Fruit fly (Drosophila melanogaster) whole organism, embryonic: ENCODE data around the gene CG5381.
A peak's percentile ranks its signal among the peaks of the same experiment; 100 is the strongest.

Source experiments
- ATbp ChIP-seq: fragments of 200-800 bp; sonication (Bioruptor generic); optimal IDR thresholded peaks from 2 replicates; lab custom pipeline; 2017; ENCODE audit warnings: missing biosample characterization, mild to moderate bottlenecking, missing genetic modification characterization, missing genetic modification reagents
- B-H2 ChIP-seq: fragments of 200-800 bp; sonication (Bioruptor generic); optimal IDR thresholded peaks from 2 replicates; lab custom pipeline; 2018; ENCODE audit warnings: missing biosample characterization, mild to moderate bottlenecking, missing genetic modification characterization
- BEAF-32 ChIP-seq: fragments of 200-800 bp; sonication (Bioruptor generic); optimal IDR thresholded peaks from 3 replicates; lab custom pipeline; 2017; ENCODE audit warnings: missing biosample characterization, missing genetic modification characterization, mild to moderate bottlenecking, moderate library complexity, missing genetic modification reagents
- CG13287 ChIP-seq: fragments of 200-800 bp; sonication (Bioruptor generic); IDR thresholded peaks from 2 replicates; pipeline ENCODE4 v1.3.6; 2022; ENCODE audit warnings: missing biosample characterization, missing genetic modification characterization; ENCODE audit not compliant: partially characterized antibody
- CG16813 ChIP-seq: fragments of 200-800 bp; sonication (Bioruptor generic); IDR thresholded peaks from 3 replicates; pipeline ENCODE4 v1.3.6; 2022; ENCODE audit warnings: missing biosample characterization, missing genetic modification characterization; ENCODE audit not compliant: partially characterized antibody
- CG17186 ChIP-seq: fragments of 200-800 bp; sonication (Bioruptor generic); optimal IDR thresholded peaks from 3 replicates; lab custom pipeline; 2017; ENCODE audit warnings: missing biosample characterization, missing genetic modification reagents, missing genetic modification characterization
- CG2712 ChIP-seq: fragments of 200-800 bp; optimal IDR thresholded peaks from 3 replicates; lab custom pipeline; 2019; ENCODE audit warnings: missing biosample characterization, mild to moderate bottlenecking, missing genetic modification characterization, moderate library complexity
- CG34224 ChIP-seq: fragments of 200-800 bp; sonication (Bioruptor generic); IDR thresholded peaks from 3 replicates; pipeline ENCODE4 v1.3.6; 2022; ENCODE audit warnings: missing biosample characterization, missing genetic modification characterization; ENCODE audit not compliant: partially characterized antibody
- CG34422 ChIP-seq: fragments of 200-800 bp; sonication (Bioruptor generic); IDR thresholded peaks from 3 replicates; pipeline ENCODE4 v1.3.6; 2022; ENCODE audit warnings: missing biosample characterization, missing genetic modification characterization
- CG5953 ChIP-seq: fragments of 200-800 bp; sonication (Bioruptor generic); IDR thresholded peaks from 2 replicates; pipeline ENCODE4 v1.3.6; 2022; ENCODE audit warnings: missing biosample characterization, missing genetic modification characterization
- CG6272 ChIP-seq: fragments of 200-800 bp; sonication (Bioruptor generic); IDR thresholded peaks from 2 replicates; pipeline ENCODE4 v1.3.6; 2022; ENCODE audit warnings: missing biosample characterization, missing genetic modification characterization
- CG6791 ChIP-seq: fragments of 200-800 bp; sonication (Bioruptor generic); IDR thresholded peaks from 3 replicates; pipeline ENCODE4 v1.3.6; 2022; ENCODE audit warnings: missing biosample characterization, missing genetic modification characterization; ENCODE audit not compliant: partially characterized antibody
- CG6854 ChIP-seq: fragments of 200-800 bp; sonication (Bioruptor generic); optimal IDR thresholded peaks from 3 replicates; lab custom pipeline; 2017; ENCODE audit warnings: missing biosample characterization, mild to moderate bottlenecking, missing genetic modification characterization
- CG8924 ChIP-seq: fragments of 200-800 bp; optimal IDR thresholded peaks from 3 replicates; lab custom pipeline; 2019; ENCODE audit warnings: missing biosample characterization, mild to moderate bottlenecking, missing genetic modification characterization, moderate library complexity
- CG9437 ChIP-seq: fragments of 200-800 bp; sonication (Bioruptor generic); optimal IDR thresholded peaks from 2 replicates; lab custom pipeline; 2018; ENCODE audit warnings: missing biosample characterization, mild to moderate bottlenecking, missing genetic modification characterization
- CTCF ChIP-seq: fragments of 200-800 bp; sonication (Bioruptor generic); optimal IDR thresholded peaks from 2 replicates; lab custom pipeline; 2017; ENCODE audit warnings: missing biosample characterization, mild to moderate bottlenecking, missing genetic modification characterization, moderate library complexity
- CoRest ChIP-seq: fragments of 200-800 bp; sonication (Bioruptor generic); optimal IDR thresholded peaks from 3 replicates; lab custom pipeline; 2018; ENCODE audit warnings: missing biosample characterization, mild to moderate bottlenecking, missing genetic modification characterization, moderate library complexity
- Dbx ChIP-seq: fragments of 200-800 bp; sonication (Bioruptor generic); IDR thresholded peaks from 3 replicates; pipeline ENCODE4 v1.3.6; 2022; ENCODE audit warnings: missing biosample characterization, missing genetic modification characterization
- Dfd ChIP-seq, 2 experiments: fragments of >200 bp; optimal IDR thresholded peaks; 2 replicates each; lab custom pipeline; 2017; ENCODE audit warnings: missing biosample characterization in 2 of 2, missing genetic modification characterization in 2 of 2
- Dip2 ChIP-seq: fragments of 200-800 bp; sonication (Bioruptor generic); IDR thresholded peaks from 2 replicates; pipeline ENCODE4 v1.3.6; 2022; ENCODE audit warnings: missing biosample characterization, missing genetic modification characterization
- E2f2 ChIP-seq: fragments of 200-800 bp; sonication (Bioruptor generic); IDR thresholded peaks from 2 replicates; pipeline ENCODE4 v1.3.6; 2022; ENCODE audit warnings: missing biosample characterization, missing genetic modification characterization
- Eip74EF ChIP-seq, 2 experiments: fragments of 200-800 bp in 1 of 2; fragments of >200 bp in 1 of 2; sonication (Bioruptor generic) in 1 of 2; optimal IDR thresholded peaks; 2 replicates each; lab custom pipeline; 2017 to 2019; ENCODE audit warnings: missing biosample characterization in 2 of 2, missing genetic modification characterization in 2 of 2, mild to moderate bottlenecking in 1 of 2, moderate library complexity in 1 of 2
- H2.0 ChIP-seq: fragments of 200-800 bp; sonication (Bioruptor generic); IDR thresholded peaks from 2 replicates; pipeline ENCODE4 v1.3.6; 2022; ENCODE audit warnings: missing biosample characterization, missing genetic modification characterization
- HLH4C ChIP-seq: fragments of 200-800 bp; sonication (Bioruptor generic); IDR thresholded peaks from 3 replicates; pipeline ENCODE4 v1.3.6; 2022; ENCODE audit warnings: missing biosample characterization, missing genetic modification characterization; ENCODE audit not compliant: partially characterized antibody
- HmgD ChIP-seq: fragments of 200-800 bp; sonication (Bioruptor generic); optimal IDR thresholded peaks from 3 replicates; lab custom pipeline; 2016; ENCODE audit warnings: missing biosample characterization, missing genetic modification characterization
- Hmx ChIP-seq: fragments of 200-800 bp; sonication (Bioruptor generic); optimal IDR thresholded peaks from 2 replicates; lab custom pipeline; 2016; ENCODE audit warnings: missing biosample characterization, missing genetic modification characterization
- MESR4 ChIP-seq: fragments of 200-800 bp; sonication (Bioruptor generic); optimal IDR thresholded peaks from 2 replicates; lab custom pipeline; 2018; ENCODE audit warnings: missing biosample characterization, mild to moderate bottlenecking, missing genetic modification characterization, moderate library complexity
- Poxn ChIP-seq: fragments of 200-800 bp; sonication (Bioruptor generic); IDR thresholded peaks from 2 replicates; pipeline ENCODE4 v1.3.6; 2022; ENCODE audit warnings: missing biosample characterization, missing genetic modification characterization
- Scr ChIP-seq: fragments of 200-800 bp; sonication (Bioruptor generic); IDR thresholded peaks from 2 replicates; pipeline ENCODE4 v1.3.6; 2022; ENCODE audit warnings: missing biosample characterization, missing genetic modification characterization; ENCODE audit not compliant: partially characterized antibody
- Sry-δ ChIP-seq: fragments of 200-800 bp; sonication (Bioruptor generic); optimal IDR thresholded peaks from 2 replicates; lab custom pipeline; 2016; ENCODE audit warnings: missing biosample characterization, missing genetic modification characterization
- YL-1 ChIP-seq: fragments of 200-800 bp; sonication (Bioruptor generic); optimal IDR thresholded peaks from 3 replicates; lab custom pipeline; 2017; ENCODE audit warnings: missing biosample characterization, mild to moderate bottlenecking, missing genetic modification characterization
- amos ChIP-seq: fragments of 200-800 bp; sonication (Bioruptor generic); IDR thresholded peaks from 2 replicates; pipeline ENCODE4 v1.3.6; 2022; ENCODE audit warnings: missing biosample characterization, missing genetic modification characterization; ENCODE audit not compliant: partially characterized antibody
- az2 ChIP-seq: fragments of 200-800 bp; sonication (Bioruptor generic); optimal IDR thresholded peaks from 3 replicates; lab custom pipeline; 2016; ENCODE audit warnings: missing biosample characterization, missing genetic modification characterization
- bbx ChIP-seq: fragments of 200-800 bp; sonication (Bioruptor generic); IDR thresholded peaks from 2 replicates; pipeline ENCODE4 v1.3.6; 2022; ENCODE audit warnings: missing biosample characterization, missing genetic modification characterization; ENCODE audit not compliant: partially characterized antibody
- chinmo ChIP-seq: fragments of 200-800 bp; sonication (Bioruptor generic); IDR thresholded peaks from 4 replicates; pipeline ENCODE4 v1.3.6; 2022; ENCODE audit warnings: missing biosample characterization, missing genetic modification characterization; ENCODE audit not compliant: partially characterized antibody
- crc ChIP-seq: fragments of 200-800 bp; sonication (Bioruptor generic); optimal IDR thresholded peaks from 2 replicates; lab custom pipeline; 2016; ENCODE audit warnings: missing biosample characterization, missing genetic modification characterization
- dpn ChIP-seq, 2 experiments: fragments of 200-800 bp; sonication (Bioruptor generic); optimal IDR thresholded peaks; 3 replicates each; lab custom pipeline; 2016; ENCODE audit warnings: missing biosample characterization in 2 of 2, missing genetic modification characterization in 2 of 2
- emc ChIP-seq: fragments of 200-800 bp; sonication (Bioruptor generic); optimal IDR thresholded peaks from 2 replicates; lab custom pipeline; 2016; ENCODE audit warnings: missing biosample characterization, missing genetic modification characterization
- fru ChIP-seq: fragments of >200 bp; optimal IDR thresholded peaks from 2 replicates; lab custom pipeline; 2017
- hb ChIP-seq: fragments of 200-800 bp; sonication (Bioruptor generic); IDR thresholded peaks from 3 replicates; pipeline ENCODE4 v1.3.6; 2022; ENCODE audit warnings: missing biosample characterization, missing genetic modification characterization; ENCODE audit not compliant: partially characterized antibody
- hbn ChIP-seq: fragments of 200-800 bp; sonication (Bioruptor generic); IDR thresholded peaks from 2 replicates; pipeline ENCODE4 v1.3.6; 2022; ENCODE audit warnings: missing biosample characterization, missing genetic modification characterization; ENCODE audit not compliant: partially characterized antibody
- inv ChIP-seq: fragments of 200-800 bp; sonication (Bioruptor generic); IDR thresholded peaks from 2 replicates; pipeline ENCODE4 v1.3.6; 2022; ENCODE audit warnings: missing biosample characterization, missing genetic modification characterization; ENCODE audit not compliant: partially characterized antibody
- lbe ChIP-seq: fragments of 200-800 bp; sonication (Bioruptor generic); optimal IDR thresholded peaks from 2 replicates; lab custom pipeline; 2016; ENCODE audit warnings: missing biosample characterization, mild to moderate bottlenecking, missing genetic modification characterization
- nmo ChIP-seq: fragments of 200-800 bp; sonication (Bioruptor generic); optimal IDR thresholded peaks from 2 replicates; lab custom pipeline; 2018; ENCODE audit warnings: missing biosample characterization, mild to moderate bottlenecking, missing genetic modification characterization, moderate library complexity
- sd ChIP-seq: fragments of 200-800 bp; sonication (Bioruptor generic); optimal IDR thresholded peaks from 3 replicates; lab custom pipeline; 2018; ENCODE audit warnings: missing biosample characterization, mild to moderate bottlenecking, missing genetic modification characterization, moderate library complexity
- slou ChIP-seq: fragments of 200-800 bp; sonication (Bioruptor generic); optimal IDR thresholded peaks from 3 replicates; lab custom pipeline; 2016; ENCODE audit warnings: missing biosample characterization, missing genetic modification characterization
- sug ChIP-seq: fragments of 200-800 bp; optimal IDR thresholded peaks from 2 replicates; lab custom pipeline; 2019; ENCODE audit warnings: missing biosample characterization, mild to moderate bottlenecking, missing genetic modification characterization, moderate library complexity
- wor ChIP-seq: fragments of 200-800 bp; sonication (Bioruptor generic); IDR thresholded peaks from 2 replicates; pipeline ENCODE4 v1.3.6; 2022; ENCODE audit warnings: missing biosample characterization, missing genetic modification characterization
- z ChIP-seq: fragments of 200-800 bp; sonication (Bioruptor generic); IDR thresholded peaks from 3 replicates; pipeline ENCODE4 v1.3.6; 2022; ENCODE audit warnings: missing biosample characterization, missing genetic modification characterization
- zfh1 ChIP-seq: fragments of 200-800 bp; sonication (Bioruptor generic); IDR thresholded peaks from 3 replicates; pipeline ENCODE4 v1.3.6; 2022; ENCODE audit warnings: missing biosample characterization, missing genetic modification characterization

CG5381 gene

DNA sequence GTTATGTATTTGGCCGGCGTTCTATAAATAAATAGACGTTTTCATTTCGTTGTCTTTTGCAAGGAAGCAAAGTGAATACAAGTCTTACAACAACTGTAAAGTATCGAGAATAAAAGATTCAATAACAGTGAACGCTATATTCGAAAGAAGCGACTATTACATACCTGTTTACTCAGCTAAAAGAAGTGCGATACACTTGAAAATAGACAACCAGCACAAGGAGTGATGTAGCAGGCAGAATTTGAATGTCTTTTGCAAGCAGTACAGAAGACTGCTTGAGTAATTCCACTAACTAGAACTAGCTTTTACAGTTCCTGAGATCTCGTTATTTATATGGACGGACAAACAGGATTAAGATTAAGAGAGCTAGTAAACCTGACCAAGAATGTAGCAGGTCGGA lies 24.6 kb downstream of the CG5381 start (continued):
- TF ChIP-seq CG34422 (GFP tag; lab: Robert Waterston, UW) (no peak), sd (tag; lab: Kevin White, UChicago) (peak; percentile 95), Poxn (GFP tag; lab: Robert Waterston, UW) (no peak), Dbx (0 out of 3 replicates have a peak, but pooled peaks have one; percentile 30), crc (GFP tag; lab: Kevin White, UChicago) (no peak), CTCF (peak; percentile 20), slou (GFP tag; lab: Kevin White, UChicago) (no peak), Sry-δ (GFP tag; lab: Kevin White, UChicago) (peak; percentile 24), MESR4 (peak; percentile 25), Scr (GFP tag; lab: Robert Waterston, UW) (peak; percentile 44; the same call in 1 of the 2 replicates), hbn (GFP tag; lab: Robert Waterston, UW) (no peak), ATbp (GFP tag; lab: Kevin White, UChicago) (no peak), z (GFP tag; lab: Robert Waterston, UW) (no peak), fru (lab: Kevin White, UChicago) (no peak), zfh1 (GFP tag; lab: Robert Waterston, UW) (no peak), Dfd (GFP tag; optimal IDR thresholded peaks at IDR 0.05; lab: Kevin White, UChicago) (peak in 1 of 2 experiments; percentile 78), HLH4C (GFP tag; lab: Robert Waterston, UW) (peak; percentile 79), amos (GFP tag; lab: Robert Waterston, UW) (no peak; the same call in 1 of the 2 replicates), bbx (peak; percentile 54), CG8924 (tag; lab: Kevin White, UChicago) (peak; percentile 0), chinmo (GFP tag; lab: Robert Waterston, UW) (no peak), H2.0 (no peak), nmo (GFP tag; lab: Kevin White, UChicago) (peak; percentile 40), hb (GFP tag; lab: Robert Waterston, UW) (peak; percentile 88; the same call in 2 of the 3 replicates), CG16813 (peak; percentile 91), az2 (GFP tag; lab: Kevin White, UChicago) (no peak), emc (GFP tag; lab: Kevin White, UChicago) (no peak), CG13287 (GFP tag; lab: Robert Waterston, UW) (peak; percentile 64), CG2712 (tag; lab: Kevin White, UChicago) (peak; percentile 26), inv (GFP tag; lab: Robert Waterston, UW) (peak; percentile 35), YL-1 (GFP tag; lab: Kevin White, UChicago) (peak; percentile 57), lbe (GFP tag; lab: Kevin White, UChicago) (no peak), B-H2 (GFP tag; lab: Kevin White, UChicago) (peak; percentile 30), sug (tag; lab: Kevin White, UChicago) (peak; percentile 42), CG17186 (no peak), CG6272 (GFP tag; lab: Robert Waterston, UW) (no peak), CG6854 (GFP tag; lab: Kevin White, UChicago) (no peak), E2f2 (GFP tag; lab: Robert Waterston, UW) (0 out of 2 replicates have a peak, but pooled peaks have one; percentile 45), Dip2 (GFP tag; lab: Robert Waterston, UW) (no peak), wor (GFP tag; lab: Robert Waterston, UW) (no peak), Eip74EF (GFP tag; optimal IDR thresholded peaks at IDR 0.05; lab: Kevin White, UChicago) (peak in 1 of 2 experiments; percentile 79), CG9437 (GFP tag; lab: Kevin White, UChicago) (peak; percentile 54), CG34224 (GFP tag; lab: Robert Waterston, UW) (peak; percentile 57; the same call in 1 of the 3 replicates), HmgD (GFP tag; lab: Kevin White, UChicago) (peak; percentile 59), dpn (GFP tag; optimal IDR thresholded peaks at IDR 0.05; lab: Kevin White, UChicago) (peak in 1 of 2 experiments; percentile 33), BEAF-32 (GFP tag; lab: Kevin White, UChicago) (peak; percentile 15), Hmx (GFP tag; lab: Kevin White, UChicago) (no peak), CG5953 (GFP tag; lab: Robert Waterston, UW) (no peak), CG6791 (GFP tag; lab: Robert Waterston, UW) (peak; percentile 92), CoRest (tag; lab: Kevin White, UChicago) (peak; percentile 51)
